Fruit fly (Drosophila melanogaster) whole organism, embryonic: ENCODE results near the gene CG7377.

ENCODE experiments used
- Asciz ChIP-seq: fragments of 200-800 bp; sonication (Bioruptor generic); optimal IDR thresholded peaks from 2 replicates; lab custom pipeline; 2017; ENCODE audit warnings: missing biosample characterization, mild to moderate bottlenecking, missing genetic modification characterization, missing genetic modification reagents
- B-H1 ChIP-seq: fragments of 200-800 bp; sonication (Bioruptor generic); IDR thresholded peaks from 3 replicates; pipeline ENCODE4 v1.3.6; 2022; ENCODE audit warnings: missing biosample characterization, missing genetic modification characterization
- CG10431 ChIP-seq: fragments of 200-800 bp; sonication (Bioruptor generic); optimal IDR thresholded peaks from 3 replicates; lab custom pipeline; 2018; ENCODE audit warnings: missing biosample characterization, mild to moderate bottlenecking, missing genetic modification characterization
- CG10979 ChIP-seq: fragments of 200-800 bp; sonication (Bioruptor generic); optimal IDR thresholded peaks from 2 replicates; lab custom pipeline; 2018; ENCODE audit warnings: missing biosample characterization, mild to moderate bottlenecking, missing genetic modification characterization, moderate library complexity
- CG11085 ChIP-seq: fragments of 200-800 bp; sonication (Bioruptor generic); IDR thresholded peaks from 2 replicates; pipeline ENCODE4 v1.3.6; 2022; ENCODE audit warnings: missing biosample characterization, missing genetic modification characterization
- CG11093 ChIP-seq: fragments of 200-800 bp; sonication (Bioruptor generic); IDR thresholded peaks from 3 replicates; pipeline ENCODE4 v1.3.6; 2022; ENCODE audit warnings: missing biosample characterization, missing genetic modification characterization
- CG11456 ChIP-seq: fragments of 200-800 bp; sonication (Bioruptor generic); IDR thresholded peaks from 3 replicates; pipeline ENCODE4 v1.3.6; 2022; ENCODE audit warnings: missing biosample characterization, missing genetic modification characterization
- CG13287 ChIP-seq: fragments of 200-800 bp; sonication (Bioruptor generic); IDR thresholded peaks from 2 replicates; pipeline ENCODE4 v1.3.6; 2022; ENCODE audit warnings: missing biosample characterization, missing genetic modification characterization; ENCODE audit not compliant: partially characterized antibody
- CG14860 ChIP-seq: fragments of 200-800 bp; sonication (Bioruptor generic); IDR thresholded peaks from 3 replicates; pipeline ENCODE4 v1.3.6; 2022; ENCODE audit warnings: missing biosample characterization, missing genetic modification characterization; ENCODE audit not compliant: partially characterized antibody
- CG17186 ChIP-seq: fragments of 200-800 bp; sonication (Bioruptor generic); optimal IDR thresholded peaks from 3 replicates; lab custom pipeline; 2017; ENCODE audit warnings: missing biosample characterization, missing genetic modification reagents, missing genetic modification characterization
- CG2116 ChIP-seq: fragments of 200-800 bp; sonication (Bioruptor generic); optimal IDR thresholded peaks from 3 replicates; lab custom pipeline; 2018; ENCODE audit warnings: missing biosample characterization, mild to moderate bottlenecking, missing genetic modification characterization
- CG30403 ChIP-seq: fragments of 200-800 bp; sonication (Bioruptor generic); optimal IDR thresholded peaks from 3 replicates; lab custom pipeline; 2016; ENCODE audit warnings: missing biosample characterization, missing genetic modification characterization
- CG30431 ChIP-seq: fragments of 200-800 bp; sonication (Bioruptor generic); optimal IDR thresholded peaks from 2 replicates; lab custom pipeline; 2017; ENCODE audit warnings: missing biosample characterization, missing genetic modification characterization
- CG31441 ChIP-seq: fragments of 200-800 bp; sonication (Bioruptor generic); IDR thresholded peaks from 2 replicates; pipeline ENCODE4 v1.3.6; 2022; ENCODE audit warnings: missing biosample characterization, missing genetic modification characterization
- CG42726 ChIP-seq: fragments of 200-800 bp; sonication (Bioruptor generic); IDR thresholded peaks from 2 replicates; pipeline ENCODE4 v1.3.6; 2022; ENCODE audit warnings: missing biosample characterization, missing genetic modification characterization; ENCODE audit not compliant: partially characterized antibody
- CG4617 ChIP-seq: fragments of 200-800 bp; sonication (Bioruptor generic); optimal IDR thresholded peaks from 3 replicates; lab custom pipeline; 2016; ENCODE audit warnings: missing biosample characterization, missing genetic modification characterization, borderline replicate concordance
- CG6791 ChIP-seq: fragments of 200-800 bp; sonication (Bioruptor generic); IDR thresholded peaks from 3 replicates; pipeline ENCODE4 v1.3.6; 2022; ENCODE audit warnings: missing biosample characterization, missing genetic modification characterization; ENCODE audit not compliant: partially characterized antibody
- CG7786 ChIP-seq: fragments of 200-800 bp; sonication (Bioruptor generic); optimal IDR thresholded peaks from 2 replicates; lab custom pipeline; 2016; ENCODE audit warnings: missing biosample characterization, missing genetic modification characterization
- CG8388 ChIP-seq: fragments of 200-800 bp; sonication (Bioruptor generic); optimal IDR thresholded peaks from 2 replicates; lab custom pipeline; 2019; ENCODE audit warnings: missing biosample characterization, mild to moderate bottlenecking, missing genetic modification characterization, moderate library complexity
- CG9817 ChIP-seq: fragments of 200-800 bp; sonication (Bioruptor generic); optimal IDR thresholded peaks from 2 replicates; lab custom pipeline; 2018; ENCODE audit warnings: missing biosample characterization, mild to moderate bottlenecking, missing genetic modification characterization, moderate library complexity
- Dfd ChIP-seq, 2 experiments: fragments of >200 bp; optimal IDR thresholded peaks; 2 replicates each; lab custom pipeline; 2017; ENCODE audit warnings: missing biosample characterization in 2 of 2, missing genetic modification characterization in 2 of 2
- Dp ChIP-seq: fragments of 200-800 bp; sonication (Bioruptor generic); optimal IDR thresholded peaks from 2 replicates; lab custom pipeline; 2018; ENCODE audit warnings: missing biosample characterization, mild to moderate bottlenecking, missing genetic modification characterization, moderate library complexity
- HLH54F ChIP-seq: fragments of 200-800 bp; sonication (Bioruptor generic); optimal IDR thresholded peaks from 3 replicates; lab custom pipeline; 2016; ENCODE audit warnings: missing biosample characterization, missing genetic modification characterization
- HmgZ ChIP-seq: fragments of 200-800 bp; sonication (Bioruptor generic); optimal IDR thresholded peaks from 2 replicates; lab custom pipeline; 2018; ENCODE audit warnings: missing biosample characterization, mild to moderate bottlenecking, missing genetic modification characterization
- Lhr ChIP-seq: fragments of 200-800 bp; sonication (Bioruptor generic); optimal IDR thresholded peaks from 3 replicates; lab custom pipeline; 2017; ENCODE audit warnings: mild to moderate bottlenecking, missing biosample characterization, missing genetic modification reagents, missing genetic modification characterization
- MTF-1 ChIP-seq: fragments of 200-800 bp; sonication (Bioruptor generic); optimal IDR thresholded peaks from 2 replicates; lab custom pipeline; 2018; ENCODE audit warnings: missing biosample characterization, mild to moderate bottlenecking, missing genetic modification characterization, borderline replicate concordance
- Myb ChIP-seq: fragments of 200-800 bp; sonication (Bioruptor generic); optimal IDR thresholded peaks from 2 replicates; lab custom pipeline; 2016; ENCODE audit warnings: missing biosample characterization, missing genetic modification characterization
- NK7.1 ChIP-seq: fragments of 200-800 bp; sonication (Bioruptor generic); optimal IDR thresholded peaks from 3 replicates; lab custom pipeline; 2016; ENCODE audit warnings: missing biosample characterization, missing genetic modification characterization
- Neu2 ChIP-seq: fragments of 200-800 bp; sonication (Bioruptor generic); optimal IDR thresholded peaks from 3 replicates; lab custom pipeline; 2016; ENCODE audit warnings: missing biosample characterization, missing genetic modification characterization, borderline replicate concordance
- Oli ChIP-seq: fragments of 200-800 bp; sonication (Bioruptor generic); optimal IDR thresholded peaks from 2 replicates; lab custom pipeline; 2018; ENCODE audit warnings: missing biosample characterization, mild to moderate bottlenecking, missing genetic modification characterization, moderate library complexity
- Six4 ChIP-seq: fragments of 200-800 bp; sonication (Bioruptor generic); optimal IDR thresholded peaks from 2 replicates; lab custom pipeline; 2016; ENCODE audit warnings: missing biosample characterization, missing genetic modification characterization
- TFAM ChIP-seq: fragments of 200-800 bp; sonication (Bioruptor generic); optimal IDR thresholded peaks from 2 replicates; lab custom pipeline; 2017; ENCODE audit warnings: missing biosample characterization, missing genetic modification characterization, inconsistent platforms
- ab ChIP-seq: fragments of 200-800 bp; sonication (Bioruptor generic); optimal IDR thresholded peaks from 2 replicates; lab custom pipeline; 2016; ENCODE audit warnings: missing biosample characterization, missing genetic modification characterization
- bbx ChIP-seq: fragments of 200-800 bp; sonication (Bioruptor generic); IDR thresholded peaks from 2 replicates; pipeline ENCODE4 v1.3.6; 2022; ENCODE audit warnings: missing biosample characterization, missing genetic modification characterization; ENCODE audit not compliant: partially characterized antibody
- bigmax ChIP-seq: fragments of 200-800 bp; sonication (Bioruptor generic); optimal IDR thresholded peaks from 2 replicates; lab custom pipeline; 2018; ENCODE audit warnings: missing biosample characterization, mild to moderate bottlenecking, missing genetic modification characterization
- emc ChIP-seq: fragments of 200-800 bp; sonication (Bioruptor generic); optimal IDR thresholded peaks from 2 replicates; lab custom pipeline; 2016; ENCODE audit warnings: missing biosample characterization, missing genetic modification characterization
- gcm ChIP-seq: fragments of 200-800 bp; sonication (Bioruptor generic); optimal IDR thresholded peaks from 2 replicates; lab custom pipeline; 2019; ENCODE audit warnings: missing biosample characterization, mild to moderate bottlenecking, missing genetic modification characterization, moderate library complexity
- gcm2 ChIP-seq: fragments of 200-800 bp; sonication (Bioruptor generic); optimal IDR thresholded peaks from 2 replicates; lab custom pipeline; 2016; ENCODE audit warnings: missing biosample characterization, missing genetic modification characterization
- gro ChIP-seq: fragments of 200-800 bp; sonication (Bioruptor generic); optimal IDR thresholded peaks from 2 replicates; lab custom pipeline; 2016; ENCODE audit warnings: missing biosample characterization, missing genetic modification characterization
- jumu ChIP-seq: fragments of 200-800 bp; sonication (Bioruptor generic); optimal IDR thresholded peaks from 3 replicates; lab custom pipeline; 2016; ENCODE audit warnings: missing biosample characterization, missing genetic modification characterization
- lilli ChIP-seq: fragments of 200-800 bp; sonication (Bioruptor generic); optimal IDR thresholded peaks from 3 replicates; lab custom pipeline; 2016; ENCODE audit warnings: missing biosample characterization, missing genetic modification characterization
- oc ChIP-seq: fragments of 200-800 bp; sonication (Bioruptor generic); optimal IDR thresholded peaks from 2 replicates; lab custom pipeline; 2018; ENCODE audit warnings: missing biosample characterization, mild to moderate bottlenecking, missing genetic modification characterization, moderate library complexity
- seq ChIP-seq: fragments of 200-800 bp; sonication (Bioruptor generic); IDR thresholded peaks from 2 replicates; pipeline ENCODE4 v1.3.6; 2022; ENCODE audit warnings: missing biosample characterization, missing genetic modification characterization
- sim ChIP-seq: fragments of 200-800 bp; sonication (Bioruptor generic); IDR thresholded peaks from 2 replicates; pipeline ENCODE4 v1.3.6; 2022; ENCODE audit warnings: missing biosample characterization, missing genetic modification characterization
- sima ChIP-seq: fragments of 200-800 bp; sonication (Bioruptor generic); optimal IDR thresholded peaks from 2 replicates; lab custom pipeline; 2016; ENCODE audit warnings: missing biosample characterization, missing genetic modification characterization
- slou ChIP-seq: fragments of 200-800 bp; sonication (Bioruptor generic); optimal IDR thresholded peaks from 3 replicates; lab custom pipeline; 2016; ENCODE audit warnings: missing biosample characterization, missing genetic modification characterization
- so ChIP-seq: fragments of 200-800 bp; sonication (Bioruptor generic); IDR thresholded peaks from 3 replicates; pipeline ENCODE4 v1.3.6; 2022; ENCODE audit warnings: missing biosample characterization, missing genetic modification characterization
- yki ChIP-seq: fragments of >200 bp; optimal IDR thresholded peaks from 3 replicates; lab custom pipeline; 2018
- zfh1 ChIP-seq: fragments of 200-800 bp; sonication (Bioruptor generic); IDR thresholded peaks from 3 replicates; pipeline ENCODE4 v1.3.6; 2022; ENCODE audit warnings: missing biosample characterization, missing genetic modification characterization

CG7377 gene

DNA sequence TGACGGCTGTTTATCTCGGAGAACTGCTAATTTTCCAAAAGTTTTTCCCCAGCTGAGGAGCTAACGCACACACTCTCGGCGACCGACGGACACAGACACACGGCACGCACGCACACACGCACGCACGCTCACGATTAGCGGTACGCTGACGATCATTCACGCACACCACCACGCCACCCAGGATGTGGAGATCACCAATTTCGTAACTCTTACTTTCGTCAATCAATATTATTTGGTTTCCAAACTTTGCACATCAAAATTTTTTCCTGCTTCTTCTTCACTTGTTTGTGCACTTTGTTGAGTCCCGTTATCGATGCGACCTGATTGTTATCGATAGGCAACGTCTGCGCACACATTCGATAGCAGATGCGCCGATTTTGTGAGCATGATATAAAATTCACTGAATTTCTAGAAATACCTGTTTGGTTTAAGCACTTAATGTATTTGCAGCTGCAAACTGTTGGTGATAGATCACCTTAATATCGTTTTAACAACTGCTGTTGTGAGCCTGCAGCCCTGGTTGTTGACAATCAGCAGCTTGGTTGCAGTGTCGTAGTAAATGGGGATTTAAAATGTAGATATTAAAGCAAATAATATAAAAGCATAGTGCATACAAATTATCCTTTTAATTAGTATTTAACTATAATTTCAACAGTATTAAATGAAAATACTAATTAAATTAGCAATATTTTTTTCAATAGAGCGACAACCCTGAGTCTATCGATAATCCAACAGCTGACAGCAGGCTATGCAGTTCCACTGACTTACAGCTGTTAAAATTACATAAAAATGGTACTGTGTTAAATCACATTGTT is 27.3 kb upstream of the CG7377 start, which contains the start of the genes CG7394 and Mob2 (continued):
- TF ChIP-seq sima (peak; percentile 42), sim (peak; percentile 59; the same call in 1 of the 2 replicates), CG10979 (tag; lab: Kevin White, UChicago) (peak; percentile 85), CG42726 (GFP tag; lab: Robert Waterston, UW) (no peak; the same call in 1 of the 2 replicates), HmgZ (tag; lab: Kevin White, UChicago) (peak; percentile 92), CG31441 (peak; percentile 84), TFAM (GFP tag; lab: Kevin White, UChicago) (no peak), B-H1 (peak; percentile 85), CG30403 (GFP tag; lab: Kevin White, UChicago) (peak; percentile 93), bbx (GFP tag; lab: Robert Waterston, UW) (peak; percentile 77), zfh1 (GFP tag; lab: Robert Waterston, UW) (peak; percentile 89), Oli (tag; lab: Kevin White, UChicago) (peak; percentile 86), CG17186 (GFP tag; lab: Kevin White, UChicago) (peak; percentile 97), gcm (GFP tag; lab: Kevin White, UChicago) (peak; percentile 74), Neu2 (GFP tag; lab: Kevin White, UChicago) (peak; percentile 60), Six4 (GFP tag; lab: Kevin White, UChicago) (peak; percentile 90), CG9817 (tag; lab: Kevin White, UChicago) (peak; percentile 84), yki (lab: Kevin White, UChicago) (no peak), MTF-1 (peak; percentile 76), HLH54F (GFP tag; lab: Kevin White, UChicago) (peak; percentile 81), so (peak; percentile 79; the same call in 2 of the 3 replicates), CG13287 (GFP tag; lab: Robert Waterston, UW) (peak; percentile 92), slou (GFP tag; lab: Kevin White, UChicago) (peak; percentile 88), CG2116 (peak; percentile 92), seq (GFP tag; lab: Robert Waterston, UW) (peak; percentile 85), oc (peak; percentile 76), NK7.1 (GFP tag; lab: Kevin White, UChicago) (peak; percentile 39), CG11085 (peak; percentile 87), lilli (peak; percentile 95), Lhr (GFP tag; lab: Kevin White, UChicago) (peak; percentile 72), emc (GFP tag; lab: Kevin White, UChicago) (peak; percentile 65), ab (GFP tag; lab: Kevin White, UChicago) (no peak), Myb (GFP tag; lab: Kevin White, UChicago) (peak; percentile 59), jumu (GFP tag; lab: Kevin White, UChicago) (peak; percentile 74), gcm2 (GFP tag; lab: Kevin White, UChicago) (peak; percentile 41), CG14860 (GFP tag; lab: Robert Waterston, UW) (peak; percentile 83), bigmax (no peak), CG7786 (GFP tag; lab: Kevin White, UChicago) (peak; percentile 84), CG8388 (GFP tag; lab: Kevin White, UChicago) (peak; percentile 81), CG6791 (GFP tag; lab: Robert Waterston, UW) (peak; percentile 86), Asciz (peak; percentile 57), Dfd (GFP tag; optimal IDR thresholded peaks at IDR 0.05; lab: Kevin White, UChicago) (no peak), CG10431 (GFP tag; lab: Kevin White, UChicago) (peak; percentile 44), CG30431 (GFP tag; lab: Kevin White, UChicago) (peak; percentile 65), CG11456 (GFP tag; lab: Robert Waterston, UW) (peak; percentile 93), gro (GFP tag; lab: Kevin White, UChicago) (peak; percentile 80), CG11093 (GFP tag; lab: Robert Waterston, UW) (peak; percentile 86; the same call in 2 of the 3 replicates), CG4617 (GFP tag; lab: Kevin White, UChicago) (peak; percentile 85), Dp (GFP tag; lab: Kevin White, UChicago) (peak; percentile 25)
